Worm (Caenorhabditis elegans) whole organism, L2 larva: Measurements from ENCODE around the gene flp-16.

Experiments
- C34F6.9 ChIP-seq: fragments of 150-350 bp; optimal IDR thresholded peaks from 2 replicates; lab custom pipeline; 2014; ENCODE audit warnings: missing biosample characterization, missing genetic modification characterization
- F13H6.1 ChIP-seq: sonication (generic microtip); optimal IDR thresholded peaks from 2 replicates; lab custom pipeline; 2016; ENCODE audit warnings: missing genetic modification characterization, missing compliant biosample characterization
- R02D3.7 ChIP-seq: fragments of 150-350 bp; optimal IDR thresholded peaks from 2 replicates; lab custom pipeline; 2014; ENCODE audit warnings: missing biosample characterization, missing genetic modification characterization
- Y55F3AM.14 ChIP-seq: fragments of 200-800 bp; sonication (Bioruptor generic); optimal IDR thresholded peaks from 2 replicates; lab custom pipeline; 2018; ENCODE audit warnings: mild to moderate bottlenecking, missing genetic modification characterization, missing compliant biosample characterization
- ZK546.5 ChIP-seq: sonication (generic microtip); optimal IDR thresholded peaks from 2 replicates; lab custom pipeline; 2017; ENCODE audit warnings: missing biosample characterization, missing genetic modification characterization
- aly-2 ChIP-seq: fragments of 150-350 bp; optimal IDR thresholded peaks from 2 replicates; lab custom pipeline; 2014; ENCODE audit warnings: missing biosample characterization, missing genetic modification characterization
- ama-1 ChIP-seq: fragments of 150-350 bp; optimal IDR thresholded peaks from 2 replicates; lab custom pipeline; 2018; ENCODE audit warnings: inconsistent platforms
- blmp-1 ChIP-seq: sonication (generic microtip); optimal IDR thresholded peaks from 2 replicates; lab custom pipeline; 2017; ENCODE audit warnings: missing genetic modification characterization, mild to moderate bottlenecking, missing compliant biosample characterization, antibody characterized with exemption, moderate library complexity; ENCODE audit not compliant: insufficient read depth
- ceh-82 ChIP-seq: fragments of 150-350 bp; optimal IDR thresholded peaks from 2 replicates; lab custom pipeline; 2014; ENCODE audit warnings: missing biosample characterization, missing genetic modification characterization
- crh-2 ChIP-seq: sonication (generic microtip); optimal IDR thresholded peaks from 2 replicates; lab custom pipeline; 2017; ENCODE audit warnings: missing biosample characterization, missing genetic modification characterization
- dmd-4 ChIP-seq: sonication (generic microtip); optimal IDR thresholded peaks from 2 replicates; lab custom pipeline; 2017; ENCODE audit warnings: missing biosample characterization, missing genetic modification characterization
- egl-27 ChIP-seq: sonication (generic microtip); optimal IDR thresholded peaks from 3 replicates; lab custom pipeline; 2017; ENCODE audit warnings: missing biosample characterization, missing genetic modification reagents, missing genetic modification characterization
- elt-1 ChIP-seq: fragments of 150-350 bp; optimal IDR thresholded peaks from 2 replicates; lab custom pipeline; 2014; ENCODE audit warnings: missing biosample characterization, missing genetic modification characterization
- elt-3 ChIP-seq: sonication (generic microtip); optimal IDR thresholded peaks from 2 replicates; lab custom pipeline; 2017; ENCODE audit warnings: missing biosample characterization, missing genetic modification characterization
- fos-1 ChIP-seq: fragments of 150-350 bp; optimal IDR thresholded peaks from 2 replicates; lab custom pipeline; 2014; ENCODE audit warnings: missing biosample characterization, missing genetic modification characterization
- gmeb-1 ChIP-seq: fragments of 150-350 bp; optimal IDR thresholded peaks from 2 replicates; lab custom pipeline; 2014; ENCODE audit warnings: missing biosample characterization, missing genetic modification characterization
- lin-11 ChIP-seq: fragments of 150-350 bp; sonication (generic microtip); optimal IDR thresholded peaks from 2 replicates; lab custom pipeline; 2014; ENCODE audit warnings: missing biosample characterization, missing genetic modification characterization, inconsistent platforms, mixed read lengths
- lin-13 ChIP-seq: fragments of 150-350 bp; optimal IDR thresholded peaks from 2 replicates; lab custom pipeline; 2014; ENCODE audit warnings: missing biosample characterization, missing genetic modification reagents, missing genetic modification characterization
- lsy-2 ChIP-seq, 2 experiments: fragments of 150-350 bp in 1 of 2; sonication (generic microtip) in 1 of 2; optimal IDR thresholded peaks; 2 replicates each; lab custom pipeline; 2014 to 2017; ENCODE audit warnings: missing biosample characterization in 2 of 2, missing genetic modification characterization in 2 of 2
- mab-5 ChIP-seq: fragments of 150-350 bp; optimal IDR thresholded peaks from 2 replicates; lab custom pipeline; 2014; ENCODE audit warnings: missing biosample characterization, missing genetic modification characterization
- mdl-1 ChIP-seq, 2 experiments: fragments of 150-350 bp in 1 of 2; sonication (generic microtip) in 1 of 2; optimal IDR thresholded peaks; 2 replicates each; lab custom pipeline; 2017; ENCODE audit warnings: missing biosample characterization in 2 of 2, missing genetic modification characterization in 2 of 2
- nhr-10 ChIP-seq: sonication (generic microtip); optimal IDR thresholded peaks from 2 replicates; lab custom pipeline; 2017; ENCODE audit warnings: missing biosample characterization, missing genetic modification characterization
- nhr-11 ChIP-seq: fragments of 150-350 bp; optimal IDR thresholded peaks from 2 replicates; lab custom pipeline; 2014; ENCODE audit warnings: missing biosample characterization, missing genetic modification characterization
- nhr-12 ChIP-seq: fragments of 150-350 bp; optimal IDR thresholded peaks from 2 replicates; lab custom pipeline; 2014; ENCODE audit warnings: missing biosample characterization, missing genetic modification characterization
- nhr-129 ChIP-seq: fragments of 150-350 bp; optimal IDR thresholded peaks from 2 replicates; lab custom pipeline; 2014; ENCODE audit warnings: missing biosample characterization, missing genetic modification characterization
- nhr-21 ChIP-seq: fragments of 150-350 bp; optimal IDR thresholded peaks from 2 replicates; lab custom pipeline; 2014; ENCODE audit warnings: missing biosample characterization, missing genetic modification characterization
- nhr-23 ChIP-seq: fragments of 150-350 bp; optimal IDR thresholded peaks from 2 replicates; lab custom pipeline; 2014; ENCODE audit warnings: missing biosample characterization, missing genetic modification reagents, missing genetic modification characterization
- nhr-237 ChIP-seq: fragments of 150-350 bp; optimal IDR thresholded peaks from 2 replicates; lab custom pipeline; 2014; ENCODE audit warnings: missing biosample characterization, missing genetic modification characterization
- nhr-25 ChIP-seq: fragments of 150-350 bp; sonication (generic microtip); optimal IDR thresholded peaks from 3 replicates; lab custom pipeline; 2014; ENCODE audit warnings: missing biosample characterization, missing genetic modification characterization
- nhr-6 ChIP-seq: fragments of 150-350 bp; optimal IDR thresholded peaks from 2 replicates; lab custom pipeline; 2014; ENCODE audit warnings: missing biosample characterization, missing genetic modification characterization
- nhr-77 ChIP-seq: fragments of 150-350 bp; optimal IDR thresholded peaks from 2 replicates; lab custom pipeline; 2014; ENCODE audit warnings: missing biosample characterization, missing genetic modification characterization
- peb-1 ChIP-seq: fragments of 150-350 bp; optimal IDR thresholded peaks from 2 replicates; lab custom pipeline; 2014; ENCODE audit warnings: missing biosample characterization, missing genetic modification characterization
- sem-4 ChIP-seq: fragments of 150-350 bp; optimal IDR thresholded peaks from 2 replicates; lab custom pipeline; 2014; ENCODE audit warnings: missing biosample characterization, missing genetic modification reagents, missing genetic modification characterization
- skn-1 ChIP-seq: sonication (generic microtip); optimal IDR thresholded peaks from 2 replicates; lab custom pipeline; 2017; ENCODE audit warnings: missing biosample characterization, missing genetic modification characterization
- sma-3 ChIP-seq: sonication (generic microtip); optimal IDR thresholded peaks from 2 replicates; lab custom pipeline; 2016; ENCODE audit warnings: missing genetic modification reagents, missing genetic modification characterization, missing compliant biosample characterization
- sma-9 ChIP-seq, 2 experiments: fragments of 150-350 bp in 1 of 2; sonication (generic microtip) in 1 of 2; optimal IDR thresholded peaks; 2 replicates each; lab custom pipeline; 2014 to 2016; ENCODE audit warnings: missing genetic modification characterization in 2 of 2, mild to moderate bottlenecking in 1 of 2, missing biosample characterization in 1 of 2, missing compliant biosample characterization in 1 of 2, missing genetic modification reagents in 1 of 2, moderate library complexity in 1 of 2
- unc-39 ChIP-seq: fragments of 150-350 bp; optimal IDR thresholded peaks from 2 replicates; lab custom pipeline; 2014; ENCODE audit warnings: missing biosample characterization, missing genetic modification characterization
- unc-55 ChIP-seq: fragments of 150-350 bp; sonication (generic microtip); optimal IDR thresholded peaks from 3 replicates; lab custom pipeline; 2014; ENCODE audit warnings: missing biosample characterization, missing genetic modification reagents, missing genetic modification characterization
- unc-62 ChIP-seq: fragments of 150-350 bp; optimal IDR thresholded peaks from 2 replicates; lab custom pipeline; 2014; ENCODE audit warnings: missing biosample characterization, missing genetic modification reagents, missing genetic modification characterization
- zag-1 ChIP-seq: fragments of 150-350 bp; optimal IDR thresholded peaks from 2 replicates; lab custom pipeline; 2014; ENCODE audit warnings: missing biosample characterization, missing genetic modification characterization
- ztf-1 ChIP-seq: fragments of 200-800 bp; sonication (Bioruptor generic); conservative IDR thresholded peaks from 2 replicates; pipeline ENCODE4 v1.3.6; 2022; ENCODE audit warnings: missing genetic modification characterization, missing compliant biosample characterization
- ztf-11 ChIP-seq: sonication (generic microtip); optimal IDR thresholded peaks from 2 replicates; lab custom pipeline; 2017; ENCODE audit warnings: missing biosample characterization, missing genetic modification characterization
- ztf-4 ChIP-seq: fragments of 150-350 bp; optimal IDR thresholded peaks from 2 replicates; lab custom pipeline; 2014; ENCODE audit warnings: missing biosample characterization, missing genetic modification characterization

The flp-16 gene

DNA sequence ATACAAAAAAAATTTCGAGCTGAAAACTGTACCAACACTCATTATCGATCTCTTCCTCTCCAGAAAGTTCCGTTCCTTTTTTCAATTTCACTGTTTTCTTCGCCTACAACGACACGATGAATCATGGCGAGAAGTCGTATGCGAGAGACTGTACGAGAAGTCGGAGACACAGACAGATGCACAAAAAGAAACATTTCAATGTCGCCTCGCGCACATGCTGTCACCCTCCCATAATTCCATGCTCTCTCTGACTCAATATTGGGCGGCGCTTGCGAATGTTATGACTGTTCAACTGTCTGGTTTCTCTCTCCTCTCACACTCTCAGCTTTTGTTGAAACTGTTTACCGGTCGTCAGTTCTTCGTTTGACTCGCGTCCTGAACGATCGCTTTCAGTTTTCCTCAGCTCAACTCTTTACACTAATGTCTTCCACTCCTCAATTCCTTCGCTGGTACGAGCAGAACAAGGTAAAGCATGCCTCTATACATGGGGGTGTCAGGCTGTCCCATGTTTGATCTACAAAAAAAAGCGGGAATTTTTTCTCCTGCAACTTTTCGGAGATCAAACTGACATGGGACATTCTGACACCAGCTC lies 38.3 kb upstream of the flp-16 start:
- TF ChIP-seq ztf-4 (tag; lab: Kevin White, UChicago) = no peak
- TF ChIP-seq elt-1 (tag; lab: Kevin White, UChicago) = no peak
- TF ChIP-seq C34F6.9 (tag; lab: Kevin White, UChicago) = peak; percentile 28
- TF ChIP-seq nhr-12 (tag; lab: Kevin White, UChicago) = no peak
- peak; percentile 22 for TF ChIP-seq F13H6.1 (tag; lab: Kevin White, UChicago)
- no peak for TF ChIP-seq nhr-6 (tag; lab: Kevin White, UChicago)
- TF ChIP-seq lsy-2 (tag; optimal IDR thresholded peaks at IDR 0.05; lab: Kevin White, UChicago) = peak in 1 of 2 experiments; percentile 23
- TF ChIP-seq nhr-129 (tag; lab: Kevin White, UChicago) = peak; percentile 64
- no peak for TF ChIP-seq zag-1 (tag; lab: Kevin White, UChicago)
- TF ChIP-seq fos-1 = peak; percentile 69
- no peak for TF ChIP-seq blmp-1 (tag; lab: Kevin White, UChicago)
- TF ChIP-seq ztf-1 (GFP tag; lab: Robert Waterston, UW) = no peak
- TF ChIP-seq nhr-23 = no peak
- TF ChIP-seq nhr-237 (tag; lab: Kevin White, UChicago) = no peak
- peak; percentile 35 for TF ChIP-seq unc-55 (GFP tag; lab: Kevin White, UChicago)
- TF ChIP-seq egl-27 (tag; lab: Kevin White, UChicago) = no peak
- peak; percentile 13 for TF ChIP-seq sem-4 (tag; lab: Kevin White, UChicago)
- TF ChIP-seq, all 48 proteins: peak for 7

DNA sequence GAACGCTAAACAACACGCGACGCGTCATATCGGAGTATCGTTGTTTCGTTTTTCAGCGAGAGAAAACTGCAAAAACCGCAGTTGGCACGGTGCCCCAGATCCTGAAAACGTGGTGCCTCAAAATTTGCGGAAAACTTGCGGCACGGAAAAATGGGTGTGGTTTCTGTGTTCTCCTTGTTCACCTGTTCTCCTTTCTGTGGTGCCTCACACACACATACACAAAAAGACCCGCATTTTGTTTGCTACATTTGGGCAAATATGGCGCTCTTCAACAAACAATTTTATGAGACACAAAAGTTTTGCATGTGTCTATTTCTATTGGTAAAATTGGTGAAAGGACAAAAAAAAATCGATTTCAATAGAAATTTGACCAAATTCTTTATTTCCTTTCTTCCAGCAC lies 36.3 kb upstream of the flp-16 start:
- TF ChIP-seq nhr-12 (tag; lab: Kevin White, UChicago) (no peak), unc-55 (GFP tag; lab: Kevin White, UChicago) (no peak), nhr-25 (no peak), nhr-10 (tag; lab: Kevin White, UChicago) (no peak)

ce11 chrII:13199674-13200215 lies 35.4 kb upstream of the flp-16 start, which contains the start of gene btf-1:
Gene btf-1, plus strand, starts transcription at chrII:13200165.
- peak; percentile 71 for TF ChIP-seq nhr-129 (tag; lab: Kevin White, UChicago)
- TF ChIP-seq egl-27 (tag; lab: Kevin White, UChicago) = peak; percentile 48
- peak; percentile 68 for TF ChIP-seq crh-2 (tag; lab: Kevin White, UChicago)
- TF ChIP-seq ztf-4 (tag; lab: Kevin White, UChicago) = peak; percentile 51
- no peak for TF ChIP-seq mab-5 (tag; lab: Kevin White, UChicago)
- TF ChIP-seq ztf-11 (tag; lab: Kevin White, UChicago) = no peak
- peak; percentile 26 for TF ChIP-seq R02D3.7 (tag; lab: Kevin White, UChicago)
- TF ChIP-seq peb-1 (tag; lab: Kevin White, UChicago) = no peak
- peak; percentile 96 for TF ChIP-seq gmeb-1 (tag; lab: Kevin White, UChicago)
- peak; percentile 92 for TF ChIP-seq sma-3
- no peak for TF ChIP-seq unc-39
- TF ChIP-seq ceh-82 = no peak
- TF ChIP-seq aly-2 (tag; lab: Kevin White, UChicago) = no peak
- peak; percentile 86 for TF ChIP-seq C34F6.9 (tag; lab: Kevin White, UChicago)
- no peak for TF ChIP-seq nhr-23
- peak; percentile 70 for TF ChIP-seq sma-9 (GFP tag; optimal IDR thresholded peaks at IDR 0.05; lab: Kevin White, UChicago)
- TF ChIP-seq sma-9 (tag; optimal IDR thresholded peaks at IDR 0.05; lab: Kevin White, UChicago) = no peak
- no peak for TF ChIP-seq unc-62
- TF ChIP-seq nhr-12 (tag; lab: Kevin White, UChicago) = no peak
- TF ChIP-seq lin-13 = peak; percentile 78
- TF ChIP-seq elt-3 (tag; lab: Kevin White, UChicago) = no peak
- peak; percentile 59 for TF ChIP-seq fos-1
- no peak for TF ChIP-seq skn-1
- TF ChIP-seq lsy-2 (tag; optimal IDR thresholded peaks at IDR 0.05; lab: Kevin White, UChicago) = peak; percentile 67 to 86
- TF ChIP-seq unc-55 (GFP tag; lab: Kevin White, UChicago) = peak; percentile 81
- TF ChIP-seq nhr-77 = peak; percentile 54
- peak; percentile 76 for TF ChIP-seq nhr-25
- TF ChIP-seq F13H6.1 (tag; lab: Kevin White, UChicago) = peak; percentile 76
- no peak for TF ChIP-seq nhr-237 (tag; lab: Kevin White, UChicago)
- TF ChIP-seq ztf-1 (GFP tag; lab: Robert Waterston, UW) = no peak
- TF ChIP-seq blmp-1 (tag; lab: Kevin White, UChicago) = no peak
- no peak for TF ChIP-seq nhr-11 (tag; lab: Kevin White, UChicago)
- TF ChIP-seq zag-1 (tag; lab: Kevin White, UChicago) = peak; percentile 1
- TF ChIP-seq dmd-4 (tag; lab: Kevin White, UChicago) = peak; percentile 5
- TF ChIP-seq mdl-1 (tag; optimal IDR thresholded peaks at IDR 0.05; lab: Kevin White, UChicago) = peak in 1 of 2 experiments; percentile 23
- TF ChIP-seq ama-1 (lab: Kevin White, UChicago) = peak; percentile 80
- TF ChIP-seq nhr-21 (tag; lab: Kevin White, UChicago) = peak; percentile 79
- TF ChIP-seq nhr-6 (tag; lab: Kevin White, UChicago) = peak; percentile 57
- TF ChIP-seq lin-11 (tag; lab: Kevin White, UChicago) = peak; percentile 5
- TF ChIP-seq ZK546.5 (tag; lab: Kevin White, UChicago) = peak; percentile 6
- TF ChIP-seq sem-4 (tag; lab: Kevin White, UChicago) = no peak
- TF ChIP-seq Y55F3AM.14 (GFP tag; lab: Kevin White, UChicago) = peak; percentile 53
- TF ChIP-seq nhr-10 (tag; lab: Kevin White, UChicago) = no peak
